Worm (Caenorhabditis elegans) whole organism, young adult: ENCODE data around the gene ZK757.2.

Experiments used
- D2030.7 ChIP-seq: fragments of 200-800 bp; sonication (Bioruptor generic); IDR thresholded peaks from 2 replicates; pipeline ENCODE4 v1.3.6; 2022; ENCODE audit warnings: missing genetic modification reagents, missing genetic modification characterization, missing compliant biosample characterization
- dox-1 ChIP-seq: fragments of 200-800 bp; sonication (Bioruptor generic); IDR thresholded peaks from 2 replicates; pipeline ENCODE4 v1.3.6; 2022; ENCODE audit warnings: missing genetic modification reagents, missing genetic modification characterization, missing compliant biosample characterization
- madf-3 ChIP-seq: fragments of 200-800 bp; sonication (Bioruptor generic); IDR thresholded peaks from 2 replicates; pipeline ENCODE4 v1.3.6; 2022; ENCODE audit warnings: missing genetic modification reagents, missing genetic modification characterization, missing compliant biosample characterization
- snpc-4 ChIP-seq, 5 experiments: fragments of 150-350 bp in 1 of 5; sonication (generic microtip) in 4 of 5; optimal IDR thresholded peaks; 2 replicates each; lab custom pipeline; 2014 to 2018; ENCODE audit warnings: missing genetic modification characterization in 5 of 5, missing biosample characterization in 3 of 5, antibody characterized with exemption in 2 of 5, mild to moderate bottlenecking in 2 of 5, missing compliant biosample characterization in 2 of 5, missing genotype in 2 of 5, moderate library complexity in 2 of 5, missing genetic modification reagents in 1 of 5
- unc-62 ChIP-seq: fragments of 150-350 bp; optimal IDR thresholded peaks from 2 replicates; lab custom pipeline; 2014; ENCODE audit warnings: missing biosample characterization, missing genetic modification reagents, missing genetic modification characterization

DNA sequence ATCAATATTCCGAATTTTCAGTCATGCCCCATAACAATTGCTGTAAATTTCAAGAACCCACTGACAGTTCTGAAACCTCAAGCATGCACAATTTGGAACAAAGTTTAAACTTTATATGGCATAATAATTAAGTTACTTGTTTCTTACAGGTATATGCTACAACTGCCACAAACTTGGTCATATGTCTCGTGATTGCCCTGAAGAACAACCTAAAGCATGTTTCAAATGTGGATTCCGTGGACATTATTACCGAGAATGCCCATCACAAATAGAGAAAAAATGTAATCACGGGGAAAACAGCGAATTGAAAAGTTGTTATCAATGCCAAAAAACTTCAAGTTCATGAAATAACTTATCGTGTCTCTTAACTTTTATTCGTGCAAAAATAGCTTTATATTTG, 34.3 kb upstream of the ZK757.2 start:
- TF ChIP-seq madf-3 = no peak
- no peak for TF ChIP-seq snpc-4 (GFP tag; optimal IDR thresholded peaks at IDR 0.05; lab: Kevin White, UChicago)
- no peak for TF ChIP-seq snpc-4 (tag; optimal IDR thresholded peaks at IDR 0.05; lab: Kevin White, UChicago)
- no peak for TF ChIP-seq unc-62
- no peak for TF ChIP-seq D2030.7
- no peak for TF ChIP-seq dox-1
